Worm (Caenorhabditis elegans) whole organism, young adult: ENCODE results near the gene cdh-5.

Experiments
- F33H1.4 ChIP-seq: fragments of 200-800 bp; sonication (Bioruptor generic); IDR thresholded peaks from 2 replicates; pipeline ENCODE4 v1.3.6; 2022; ENCODE audit warnings: missing genetic modification reagents, missing genetic modification characterization, missing compliant biosample characterization
- egrh-3 ChIP-seq: fragments of 200-800 bp; sonication (Bioruptor generic); IDR thresholded peaks from 2 replicates; pipeline ENCODE4 v1.3.6; 2022; ENCODE audit warnings: missing genetic modification reagents, missing genetic modification characterization, missing compliant biosample characterization
- ekl-4 ChIP-seq: fragments of 200-800 bp; sonication (Bioruptor generic); IDR thresholded peaks from 2 replicates; pipeline ENCODE4 v1.3.6; 2022; ENCODE audit warnings: missing genetic modification reagents, missing genetic modification characterization, missing compliant biosample characterization
- lsy-27 ChIP-seq: sonication (generic microtip); optimal IDR thresholded peaks from 2 replicates; lab custom pipeline; 2017; ENCODE audit warnings: missing genetic modification characterization, mild to moderate bottlenecking, missing compliant biosample characterization, antibody characterized with exemption, missing genotype, borderline replicate concordance; ENCODE audit not compliant: insufficient read depth
- mcd-1 ChIP-seq: fragments of 200-800 bp; sonication (Bioruptor generic); IDR thresholded peaks from 2 replicates; pipeline ENCODE4 v1.3.6; 2022; ENCODE audit warnings: missing genetic modification reagents, missing genetic modification characterization, missing compliant biosample characterization
- nhr-27 ChIP-seq: fragments of 200-800 bp; sonication (Bioruptor generic); optimal IDR thresholded peaks from 2 replicates; lab custom pipeline; 2018; ENCODE audit warnings: mild to moderate bottlenecking, missing genetic modification characterization, moderate library complexity, missing compliant biosample characterization
- pbrm-1 ChIP-seq: fragments of 200-800 bp; sonication (Bioruptor generic); IDR thresholded peaks from 2 replicates; pipeline ENCODE4 v1.3.6; 2022; ENCODE audit warnings: missing genetic modification reagents, missing genetic modification characterization, missing compliant biosample characterization
- pha-4 ChIP-seq: fragments of 150-350 bp; sonication (generic microtip); optimal IDR thresholded peaks from 2 replicates; lab custom pipeline; 2014; ENCODE audit warnings: missing biosample characterization, missing genetic modification reagents, missing genetic modification characterization
- rec-8 ChIP-seq, 2 experiments: sonication (generic microtip); optimal IDR thresholded peaks; 2 replicates each; lab custom pipeline; 2016; ENCODE audit warnings: mild to moderate bottlenecking in 2 of 2, missing genetic modification characterization in 2 of 2, missing genetic modification reagents in 2 of 2, missing genotype in 2 of 2, missing biosample characterization in 1 of 2, missing compliant biosample characterization in 1 of 2, moderate library complexity in 1 of 2
- sdz-38 ChIP-seq: sonication (generic microtip); optimal IDR thresholded peaks from 2 replicates; lab custom pipeline; 2016; ENCODE audit warnings: missing genotype, missing genetic modification characterization, missing compliant biosample characterization
- ztf-26 ChIP-seq: sonication (generic microtip); optimal IDR thresholded peaks from 2 replicates; lab custom pipeline; 2017; ENCODE audit warnings: missing genetic modification characterization, missing compliant biosample characterization

DNA sequence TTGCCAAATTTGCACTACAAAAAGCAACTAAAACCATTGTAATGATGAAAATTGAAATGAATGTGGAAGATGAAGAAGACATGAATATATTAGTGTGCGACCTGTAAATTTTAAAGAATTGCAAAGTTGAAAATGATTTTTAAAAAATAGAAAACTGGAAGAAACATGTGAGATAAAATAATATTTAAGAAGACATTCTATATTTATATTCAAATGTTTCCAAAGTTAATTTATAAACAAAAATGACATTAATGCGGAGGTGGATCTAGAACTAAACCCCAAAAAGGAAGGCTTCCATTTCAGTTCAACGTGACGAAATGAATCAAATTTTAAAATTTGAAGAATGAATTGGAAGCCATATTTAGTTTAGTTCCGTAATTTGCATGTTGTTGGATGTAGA lies 10.5 kb downstream of the cdh-5 start, which contains the start of gene nlp-60:
- TF ChIP-seq rec-8 (tag; optimal IDR thresholded peaks at IDR 0.05; lab: Kevin White, UChicago) (no peak), mcd-1 (GFP tag; lab: Robert Waterston, UW) (no peak), pbrm-1 (GFP tag; lab: Robert Waterston, UW) (no peak), egrh-3 (no peak), pha-4 (tag; lab: Kevin White, UChicago) (no peak), sdz-38 (no peak), ztf-26 (no peak), nhr-27 (no peak), ekl-4 (GFP tag; lab: Robert Waterston, UW) (no peak), lsy-27 (tag; lab: Kevin White, UChicago) (no peak), F33H1.4 (GFP tag; lab: Robert Waterston, UW) (no peak)
